Worm (Caenorhabditis elegans): Measurements from ENCODE around the gene C37C3.18.

DNA sequence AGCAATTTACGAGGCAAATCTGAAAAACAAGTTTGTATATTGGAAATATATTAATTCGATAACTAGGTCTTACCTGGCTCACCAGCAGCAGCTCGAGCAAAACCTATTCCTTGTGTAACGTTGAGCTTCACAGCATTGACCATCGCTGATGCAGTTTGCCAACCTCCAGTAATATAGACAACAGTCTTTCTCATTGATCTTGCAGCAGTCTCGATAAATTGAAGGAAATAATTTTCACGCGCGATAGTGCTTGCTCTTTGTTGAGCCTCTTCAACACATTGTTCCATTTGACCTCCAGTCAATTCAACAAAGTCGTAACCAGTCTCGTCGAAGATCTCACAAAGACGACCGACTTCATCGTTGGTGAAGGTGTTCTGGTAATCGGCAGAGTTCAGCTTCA, 44.2 kb upstream of the C37C3.18 start:
- no peak for TF ChIP-seq blmp-1 (tag; optimal IDR thresholded peaks at IDR 0.05)
- no peak for TF ChIP-seq unc-39 (tag; optimal IDR thresholded peaks at IDR 0.05)
- TF ChIP-seq nhr-12 (tag; optimal IDR thresholded peaks at IDR 0.05), result no peak
- TF ChIP-seq sptf-1 (tag; optimal IDR thresholded peaks at IDR 0.05), result no peak
- no peak for TF ChIP-seq elt-1 (tag; optimal IDR thresholded peaks at IDR 0.05; ENCODE audit: borderline replicate concordance, insufficient read depth)
- TF ChIP-seq pha-4 (tag; optimal IDR thresholded peaks at IDR 0.05), result no peak
- no peak for TF ChIP-seq ceh-43 (GFP tag; optimal IDR thresholded peaks at IDR 0.05)
- TF ChIP-seq flh-1 (GFP tag; optimal IDR thresholded peaks at IDR 0.05), result no peak
- TF ChIP-seq nhr-28 (tag; optimal IDR thresholded peaks at IDR 0.05), result no peak
- no peak for TF ChIP-seq mep-1 (tag; optimal IDR thresholded peaks at IDR 0.05)

All from whole organism, mixed stage, embryonic.